Worm (Caenorhabditis elegans): ENCODE data around the gene C27D8.4.
A peak's percentile ranks its signal among the peaks of the same experiment; 100 is the strongest.

C27D8.4 gene

DNA sequence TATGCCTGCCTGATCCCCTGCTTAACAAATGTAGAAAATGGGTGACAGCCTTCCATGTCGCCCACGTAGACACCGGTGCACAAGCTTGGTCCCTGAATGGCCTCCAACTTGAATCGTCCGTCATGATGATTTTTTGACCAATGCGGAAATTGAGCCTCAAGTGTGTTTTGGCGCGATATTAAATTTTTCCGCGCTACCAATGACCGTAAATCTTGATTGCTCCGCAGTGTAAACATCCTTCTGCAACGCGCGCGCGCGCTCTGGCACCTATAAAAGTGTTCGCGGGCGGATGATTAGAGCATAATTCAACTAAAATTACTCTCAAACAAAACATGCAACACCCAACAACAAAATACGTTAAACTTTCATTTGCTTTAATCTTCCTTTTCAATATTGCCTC, 15.8 kb downstream of the C27D8.4 start, which contains the start of gene idpp-7:
idpp-7 (plus strand) TSS at position 301 of the 400 bp plus-strand sequence.
- no peak for TF ChIP-seq nhr-90 (tag; optimal IDR thresholded peaks at IDR 0.05; ENCODE audit: poor library complexity)
- no peak for TF ChIP-seq efl-1 (optimal IDR thresholded peaks at IDR 0.05)
- TF ChIP-seq efl-1 (GFP tag; optimal IDR thresholded peaks at IDR 0.05 in 1 of 2): peak in 1 of 2 experiments; percentile 7
- TF ChIP-seq ceh-63 (GFP tag; optimal IDR thresholded peaks at IDR 0.05): no peak
- TF ChIP-seq nhr-85 (tag): peak; percentile 41

DNA sequence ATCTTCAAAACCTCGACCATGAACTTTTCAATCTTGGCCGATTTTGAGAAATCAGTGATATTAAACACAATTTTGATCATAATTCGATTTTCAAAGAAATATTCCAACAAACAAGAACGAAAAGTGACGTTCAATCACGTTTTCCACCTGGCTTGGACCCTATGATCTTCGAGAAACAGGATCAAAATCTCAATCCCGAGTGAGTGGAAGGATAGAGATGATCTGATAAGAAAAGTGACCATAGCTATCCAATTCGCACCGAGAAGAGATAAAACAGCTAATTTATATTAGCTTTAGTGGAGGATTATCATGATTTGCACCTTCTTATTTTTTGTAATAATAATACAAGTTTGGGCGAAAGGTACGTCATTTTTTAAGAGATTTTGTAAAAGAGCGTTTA, 17.2 kb downstream of the C27D8.4 start, which contains the start of gene T23F6.2:
T23F6.2 (plus strand) TSS at position 251 of the 400 bp plus-strand sequence.
- peak; percentile 15 for TF ChIP-seq dsc-1 (tag; optimal IDR thresholded peaks at IDR 0.05)
- peak; percentile 68 for TF ChIP-seq blmp-1 (tag; optimal IDR thresholded peaks at IDR 0.05)
- TF ChIP-seq aly-2 (tag; optimal IDR thresholded peaks at IDR 0.05): no peak

DNA sequence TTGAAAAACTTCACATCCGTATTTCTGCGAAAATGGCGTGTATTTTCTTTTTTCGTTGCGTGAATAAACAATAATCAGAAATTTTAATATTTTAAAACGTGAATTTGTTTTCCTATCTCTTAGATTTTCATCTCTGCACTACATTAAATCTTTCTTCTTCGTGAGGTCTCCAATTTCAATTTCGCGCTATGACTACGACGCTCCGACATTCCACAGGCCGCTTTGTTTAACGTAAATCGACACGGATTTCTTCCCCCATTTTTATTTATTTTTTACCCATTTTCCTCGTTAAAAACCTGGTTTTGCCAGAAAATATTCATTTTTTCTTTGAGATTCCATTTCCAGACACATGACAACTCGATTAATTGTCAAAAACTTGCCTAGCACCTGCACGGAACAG, 20.7 kb downstream of the C27D8.4 start, which contains the start of the genes T23F6.3 and rbd-1:
T23F6.3 (minus strand) TSS at position 120 of the 400 bp plus-strand sequence.
rbd-1 (plus strand) TSS at position 346 of the 400 bp plus-strand sequence.
- TF ChIP-seq fkh-4 (tag; optimal IDR thresholded peaks at IDR 0.05; ENCODE audit: borderline replicate concordance) (peak; percentile 81), nhr-237 (tag; optimal IDR thresholded peaks at IDR 0.05) (peak; percentile 87), lin-13 (GFP tag; optimal IDR thresholded peaks at IDR 0.05) (peak; percentile 82), xbp-1 (tag; optimal IDR thresholded peaks at IDR 0.05) (peak; percentile 89), lin-14 (GFP tag; optimal IDR thresholded peaks at IDR 0.05) (peak; percentile 86), ceh-88 (GFP tag; IDR thresholded peaks at IDR 0.05) (peak; percentile 85), hpl-2 (GFP tag; optimal IDR thresholded peaks at IDR 0.05) (peak; percentile 84), nhr-19 (GFP tag; conservative IDR thresholded peaks at IDR 0.05) (peak; percentile 93), lsy-2 (tag; optimal IDR thresholded peaks at IDR 0.05) (peak; percentile 93 to 94), nhr-47 (tag; optimal IDR thresholded peaks at IDR 0.05) (peak; percentile 96), hlh-17 (GFP tag; optimal IDR thresholded peaks at IDR 0.05; ENCODE audit: borderline replicate concordance) (no peak), mdl-1 (tag; optimal IDR thresholded peaks at IDR 0.05) (peak in 1 of 2 experiments; percentile 79), efl-3 (GFP tag; optimal IDR thresholded peaks at IDR 0.05) (no peak), lir-3 (tag; optimal IDR thresholded peaks at IDR 0.05; ENCODE audit: poor library complexity) (peak; percentile 88), blmp-1 (tag; optimal IDR thresholded peaks at IDR 0.05) (peak; percentile 86), hlh-4 (tag; optimal IDR thresholded peaks at IDR 0.05) (no peak), lin-35 (GFP tag; optimal IDR thresholded peaks at IDR 0.05) (peak; percentile 99 to 100), sptf-1 (tag; optimal IDR thresholded peaks at IDR 0.05) (no peak), ceh-90 (tag; optimal IDR thresholded peaks at IDR 0.05) (peak; percentile 65), ama-1 (optimal IDR thresholded peaks at IDR 0.05) (no peak), rnt-1 (tag; optimal IDR thresholded peaks at IDR 0.05) (peak; percentile 98), aha-1 (tag; optimal IDR thresholded peaks at IDR 0.05) (peak; percentile 15), nhr-77 (tag; optimal IDR thresholded peaks at IDR 0.05) (peak; percentile 82), nhr-71 (tag; optimal IDR thresholded peaks at IDR 0.05) (peak; percentile 96), nhr-90 (tag; optimal IDR thresholded peaks at IDR 0.05; ENCODE audit: poor library complexity) (peak; percentile 96), dpl-1 (GFP tag; optimal IDR thresholded peaks at IDR 0.05) (peak; percentile 100), unc-98 (GFP tag; IDR thresholded peaks at IDR 0.05) (peak; percentile 43; the same call in 1 of the 2 replicates), ets-5 (GFP tag; IDR thresholded peaks at IDR 0.05) (no peak), egl-13 (tag; optimal IDR thresholded peaks at IDR 0.05) (peak; percentile 84), isw-1 (GFP tag; IDR thresholded peaks at IDR 0.05) (peak; percentile 87), F16B12.6 (tag; optimal IDR thresholded peaks at IDR 0.05) (peak; percentile 63), nhr-76 (tag; optimal IDR thresholded peaks at IDR 0.05) (no peak), fkh-8 (tag; optimal IDR thresholded peaks at IDR 0.05) (peak; percentile 78), elt-2 (tag; optimal IDR thresholded peaks at IDR 0.05) (peak; percentile 74), nhr-12 (tag; optimal IDR thresholded peaks at IDR 0.05) (no peak), mep-1 (tag; optimal IDR thresholded peaks at IDR 0.05) (peak; percentile 81), pag-3 (tag; optimal IDR thresholded peaks at IDR 0.05; ENCODE audit: borderline replicate concordance, insufficient read depth) (no peak), zip-4 (GFP tag; optimal IDR thresholded peaks at IDR 0.05) (peak; percentile 68), egl-27 (tag; optimal IDR thresholded peaks at IDR 0.05) (peak in 1 of 2 experiments; percentile 47), sup-37 (GFP tag; optimal IDR thresholded peaks at IDR 0.05) (peak; percentile 13), skn-1 (tag; optimal IDR thresholded peaks at IDR 0.05) (peak; percentile 69), nhr-28 (tag; optimal IDR thresholded peaks at IDR 0.05) (no peak)

Data from whole organism, L1 larva.